Fruit fly (Drosophila melanogaster) whole organism, wandering third instar larva: ENCODE data around the gene CycD.
A peak's percentile ranks its signal among the peaks of the same experiment; 100 is the strongest.

ENCODE experiments used
- Abd-B ChIP-seq: fragments of >200 bp; optimal IDR thresholded peaks from 2 replicates; lab custom pipeline; 2017; ENCODE audit warnings: missing biosample characterization, missing genetic modification characterization
- CG32264 ChIP-seq: fragments of 200-800 bp; sonication (Bioruptor generic); optimal IDR thresholded peaks from 2 replicates; lab custom pipeline; 2016; ENCODE audit warnings: missing biosample characterization, missing genetic modification characterization
- CG9705 ChIP-seq: fragments of 200-800 bp; sonication (Bioruptor generic); optimal IDR thresholded peaks from 2 replicates; lab custom pipeline; 2018; ENCODE audit warnings: missing biosample characterization, mild to moderate bottlenecking, missing genetic modification characterization
- CrebA ChIP-seq: fragments of 200-800 bp; sonication (Bioruptor generic); optimal IDR thresholded peaks from 2 replicates; lab custom pipeline; 2016; ENCODE audit warnings: missing biosample characterization, mild to moderate bottlenecking, missing genetic modification characterization, borderline replicate concordance
- Dfd ChIP-seq: fragments of >200 bp; optimal IDR thresholded peaks from 2 replicates; lab custom pipeline; 2017; ENCODE audit warnings: missing biosample characterization, missing genetic modification characterization
- Dif ChIP-seq: fragments of 200-275, 200-300 bp; sonication (Bioruptor generic); optimal IDR thresholded peaks from 2 replicates; lab custom pipeline; 2018; ENCODE audit warnings: missing biosample characterization, missing genetic modification characterization; ENCODE audit not compliant: partially characterized antibody
- HLH106 ChIP-seq: fragments of 200-800 bp; optimal IDR thresholded peaks from 3 replicates; lab custom pipeline; 2019; ENCODE audit warnings: missing biosample characterization, mild to moderate bottlenecking, missing genetic modification characterization, moderate library complexity
- Hnf4 ChIP-seq: fragments of 200-800 bp; sonication (Bioruptor generic); optimal IDR thresholded peaks from 2 replicates; lab custom pipeline; 2016; ENCODE audit warnings: missing biosample characterization, mild to moderate bottlenecking, missing genetic modification characterization
- Hr78 ChIP-seq: fragments of >200 bp; optimal IDR thresholded peaks from 2 replicates; lab custom pipeline; 2017; ENCODE audit warnings: missing biosample characterization, missing genetic modification characterization
- Hr83 ChIP-seq: fragments of 200-300 bp; sonication (Bioruptor generic); optimal IDR thresholded peaks from 2 replicates; lab custom pipeline; 2016; ENCODE audit warnings: missing biosample characterization, mild to moderate bottlenecking, missing genetic modification characterization, moderate library complexity; ENCODE audit not compliant: poor library complexity, severe bottlenecking
- Mio ChIP-seq: sonication (Bioruptor generic); optimal IDR thresholded peaks from 2 replicates; lab custom pipeline; 2016; ENCODE audit warnings: missing biosample characterization, missing genetic modification characterization
- Myc ChIP-seq: fragments of >200 bp; optimal IDR thresholded peaks from 2 replicates; lab custom pipeline; 2017
- N ChIP-seq: fragments of >200 bp; optimal IDR thresholded peaks from 2 replicates; lab custom pipeline; 2018; ENCODE audit warnings: missing biosample characterization, missing external identifiers, missing genetic modification characterization
- OdsH ChIP-seq: fragments of 200-800 bp; sonication (Bioruptor generic); optimal IDR thresholded peaks from 2 replicates; lab custom pipeline; 2016; ENCODE audit warnings: missing biosample characterization, mild to moderate bottlenecking, missing genetic modification characterization
- Rel ChIP-seq, 2 experiments: fragments of 200-800 bp; sonication (Bioruptor generic) in 1 of 2; optimal IDR thresholded peaks; 2 replicates in 1 of 2; 3 replicates in 1 of 2; lab custom pipeline; 2016 to 2019; ENCODE audit warnings: mild to moderate bottlenecking in 2 of 2, missing biosample characterization in 2 of 2, missing genetic modification characterization in 2 of 2, moderate library complexity in 1 of 2
- Sp1 ChIP-seq: fragments of 200-800 bp; sonication (Bioruptor generic); optimal IDR thresholded peaks from 3 replicates; lab custom pipeline; 2019; ENCODE audit warnings: missing biosample characterization, mild to moderate bottlenecking, missing genetic modification characterization, moderate library complexity
- Vsx2 ChIP-seq: fragments of 200-300, 225-300 bp; sonication (Bioruptor generic); optimal IDR thresholded peaks from 2 replicates; lab custom pipeline; 2018; ENCODE audit warnings: missing biosample characterization, missing genetic modification characterization; ENCODE audit not compliant: partially characterized antibody
- dl ChIP-seq, 2 experiments: fragments of 175-275, 200-275 bp in 1 of 2; fragments of 200-275 bp in 1 of 2; sonication (Bioruptor generic); optimal IDR thresholded peaks; lab custom pipeline; 2018; ENCODE audit warnings: mild to moderate bottlenecking in 2 of 2, missing biosample characterization in 2 of 2, missing genetic modification characterization in 2 of 2, moderate library complexity in 2 of 2; ENCODE audit not compliant: partially characterized antibody in 2 of 2, insufficient read depth in 1 of 2
- dmrt93B ChIP-seq: fragments of 200-800 bp; sonication (Bioruptor generic); optimal IDR thresholded peaks from 2 replicates; lab custom pipeline; 2018; ENCODE audit warnings: missing biosample characterization, mild to moderate bottlenecking, missing genetic modification characterization
- ey ChIP-seq: fragments of 200-800 bp; sonication (Bioruptor generic); optimal IDR thresholded peaks from 2 replicates; lab custom pipeline; 2016; ENCODE audit warnings: missing biosample characterization, missing genetic modification characterization
- fru ChIP-seq: fragments of 200-800 bp; sonication (Bioruptor generic); optimal IDR thresholded peaks from 3 replicates; lab custom pipeline; 2016; ENCODE audit warnings: missing biosample characterization, mild to moderate bottlenecking, missing genetic modification characterization
- h ChIP-seq: fragments of 200-800 bp; sonication (Bioruptor generic); optimal IDR thresholded peaks from 3 replicates; lab custom pipeline; 2016; ENCODE audit warnings: missing biosample characterization, mild to moderate bottlenecking, missing genetic modification characterization
- jim ChIP-seq: fragments of 175-275, 200-325 bp; sonication (Bioruptor generic); optimal IDR thresholded peaks from 2 replicates; lab custom pipeline; 2016; ENCODE audit warnings: missing biosample characterization, mild to moderate bottlenecking, missing genetic modification characterization
- pan ChIP-seq: fragments of >200 bp; optimal IDR thresholded peaks from 2 replicates; lab custom pipeline; 2017
- psq ChIP-seq: fragments of 200-800 bp; sonication (Bioruptor generic); optimal IDR thresholded peaks from 3 replicates; lab custom pipeline; 2017; ENCODE audit warnings: missing biosample characterization, mild to moderate bottlenecking, missing genetic modification characterization, moderate library complexity
- sage ChIP-seq: fragments of 200-800 bp; sonication (Bioruptor generic); optimal IDR thresholded peaks from 2 replicates; lab custom pipeline; 2016; ENCODE audit warnings: missing biosample characterization, mild to moderate bottlenecking, missing genetic modification characterization
- tai ChIP-seq: sonication (Bioruptor generic); optimal IDR thresholded peaks from 2 replicates; lab custom pipeline; 2016; ENCODE audit warnings: missing biosample characterization, missing genetic modification characterization
- woc ChIP-seq: sonication (Bioruptor generic); optimal IDR thresholded peaks from 2 replicates; lab custom pipeline; 2016; ENCODE audit warnings: missing biosample characterization, mild to moderate bottlenecking, missing genetic modification characterization

CycD gene

DNA sequence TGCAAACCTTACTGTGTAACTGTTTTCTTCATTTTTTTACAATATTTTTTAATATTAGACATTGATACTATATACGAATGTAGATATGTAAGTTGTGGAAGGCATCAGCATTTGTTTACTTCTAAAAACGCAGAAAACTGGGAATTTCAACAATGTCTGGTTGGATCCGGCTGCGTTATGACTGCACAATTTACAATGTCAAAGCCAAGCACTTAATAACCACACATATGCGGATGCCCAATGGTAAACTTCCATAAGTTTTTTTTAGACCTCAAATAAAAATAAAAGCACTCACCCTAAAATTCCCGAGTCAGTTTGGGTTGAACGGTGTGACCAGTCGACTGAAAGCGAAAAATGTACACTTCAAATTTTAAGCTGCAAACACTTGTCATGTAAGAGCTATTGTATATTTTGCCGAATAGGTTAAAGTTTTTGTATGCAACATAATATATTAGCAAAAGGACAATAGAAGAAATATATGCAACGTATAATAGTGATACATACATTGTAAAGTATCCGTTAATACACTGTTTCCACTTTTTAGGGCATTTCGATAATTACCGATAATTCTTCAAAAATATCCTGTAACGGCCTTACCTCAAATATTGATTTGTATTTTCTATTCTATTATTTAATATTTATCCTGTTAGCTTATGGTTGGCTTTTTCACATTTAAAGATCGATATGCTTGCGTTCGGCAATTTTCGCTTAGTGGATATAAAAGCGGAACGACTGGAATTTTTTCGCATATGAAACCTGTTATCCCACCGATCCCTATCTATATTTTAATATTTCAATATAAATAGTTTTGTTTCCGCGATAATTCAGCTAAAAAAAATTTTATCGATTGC is 30.9 kb upstream of the CycD start, which contains the start of gene Stim:
TSS of gene Stim (minus strand) at position 347 of the 851 bp plus-strand sequence.
- TF ChIP-seq N (peak; percentile 67), CrebA (no peak), HLH106 (tag; lab: Kevin White, UChicago) (no peak), jim (GFP tag; lab: Kevin White, UChicago) (no peak), Dif (GFP tag; lab: Kevin White, UChicago) (no peak), Rel (GFP tag; optimal IDR thresholded peaks at IDR 0.05; lab: Kevin White, UChicago) (no peak), Rel (tag; optimal IDR thresholded peaks at IDR 0.05; lab: Kevin White, UChicago) (peak; percentile 86), Mio (GFP tag; lab: Kevin White, UChicago) (no peak), CG9705 (GFP tag; lab: Kevin White, UChicago) (no peak), psq (no peak), pan (lab: Kevin White, UChicago) (no peak), Myc (lab: Kevin White, UChicago) (no peak), h (GFP tag; lab: Kevin White, UChicago) (no peak), dmrt93B (no peak), dl (GFP tag; optimal IDR thresholded peaks at IDR 0.05; lab: Kevin White, UChicago; ENCODE audit: insufficient read depth in 1 of 2, partially characterized antibody in 2 of 2) (no peak), Hr83 (GFP tag; lab: Kevin White, UChicago) (no peak), Abd-B (GFP tag; lab: Kevin White, UChicago) (no peak), ey (GFP tag; lab: Kevin White, UChicago) (no peak), tai (no peak)
- TF ChIP-seq, all 38 proteins: peak for 2

DNA sequence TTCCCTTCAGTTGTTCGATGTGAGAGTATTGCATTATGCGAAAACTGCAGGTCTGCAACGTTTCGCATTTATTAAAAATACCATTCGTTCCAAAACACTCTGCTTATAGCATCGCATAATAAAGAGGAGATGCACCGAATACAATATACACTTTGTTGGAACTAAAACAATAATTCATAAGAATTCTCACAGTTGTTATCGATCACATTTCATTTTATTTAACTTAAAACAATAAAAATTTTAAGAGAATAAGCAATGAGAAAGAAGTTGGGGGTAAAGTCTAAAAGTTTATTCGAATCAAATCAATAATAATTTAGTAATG is 24.7 kb upstream of the CycD start:
- TF ChIP-seq woc (peak; percentile 6), Mio (GFP tag; lab: Kevin White, UChicago) (no peak), Sp1 (no peak), Rel (GFP tag; optimal IDR thresholded peaks at IDR 0.05; lab: Kevin White, UChicago) (no peak), Rel (tag; optimal IDR thresholded peaks at IDR 0.05; lab: Kevin White, UChicago) (no peak), CG32264 (GFP tag; lab: Kevin White, UChicago) (no peak), HLH106 (tag; lab: Kevin White, UChicago) (no peak), Abd-B (GFP tag; lab: Kevin White, UChicago) (no peak)

DNA sequence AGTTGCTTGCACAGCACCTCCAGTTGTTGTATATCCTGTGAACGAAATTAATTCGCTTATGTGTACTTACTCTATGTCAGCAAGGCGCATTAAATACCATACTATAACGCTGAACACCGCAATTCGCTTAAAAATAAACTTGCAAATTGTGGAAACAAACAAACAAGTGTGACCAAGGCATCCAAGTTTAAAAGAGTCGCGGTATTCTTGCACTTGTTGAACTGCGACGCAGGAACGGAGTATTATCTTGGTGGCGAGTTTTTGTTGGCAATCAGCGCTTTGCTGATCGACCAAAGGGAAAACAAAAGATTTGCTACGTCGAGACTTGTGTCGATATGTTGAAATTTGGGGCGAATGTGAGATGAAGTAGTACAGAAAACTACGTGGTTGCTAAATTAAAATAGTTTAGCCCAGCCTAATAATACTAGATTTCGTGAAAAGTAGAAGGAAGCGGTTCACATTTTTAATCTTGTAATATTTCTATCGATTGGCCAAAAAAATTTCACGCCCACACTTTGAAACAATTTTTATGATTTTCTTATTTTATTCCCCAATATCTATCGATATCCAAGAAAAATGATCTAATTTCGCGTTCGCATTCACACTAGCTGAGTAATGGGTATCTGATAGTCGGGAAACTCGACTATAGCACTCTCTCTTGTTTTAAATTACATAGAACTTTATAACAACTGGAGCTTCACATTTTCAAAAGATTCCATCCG is 24.2 kb upstream of the CycD start, which contains the start of gene Ranbp16:
TSS of gene Ranbp16 (minus strand) at position 364 of the 722 bp plus-strand sequence.
- TF ChIP-seq Hr78 (GFP tag; lab: Kevin White, UChicago) (peak; percentile 79), jim (GFP tag; lab: Kevin White, UChicago) (no peak), N (peak; percentile 90), ey (GFP tag; lab: Kevin White, UChicago) (no peak), CrebA (no peak), woc (peak; percentile 36), Dif (GFP tag; lab: Kevin White, UChicago) (no peak), CG9705 (GFP tag; lab: Kevin White, UChicago) (no peak)

DNA sequence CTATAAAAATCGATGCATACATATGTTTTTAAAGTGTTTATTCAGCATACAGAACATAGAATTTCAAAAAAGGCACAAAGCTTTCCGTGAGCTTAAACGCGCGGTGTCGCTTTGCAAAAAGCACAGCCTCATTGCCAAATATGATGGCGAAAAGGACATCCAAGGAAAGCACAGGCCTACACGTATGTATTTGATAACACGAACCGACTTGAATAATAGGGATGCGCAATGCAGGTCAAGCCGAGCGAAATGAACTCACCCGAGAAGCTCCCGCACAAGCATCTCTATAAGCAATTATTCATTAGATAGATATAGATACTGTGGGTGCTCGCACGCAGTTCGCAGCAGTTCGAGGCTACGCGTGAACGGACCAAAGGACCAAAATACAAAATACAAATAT is 15.3 kb upstream of the CycD start, which contains the start of gene Lcch3:
TSS of gene Lcch3 (plus strand) at position 301 of the 400 bp plus-strand sequence.
- TF ChIP-seq Hnf4, result no peak
- no peak for TF ChIP-seq dl (GFP tag; optimal IDR thresholded peaks at IDR 0.05; lab: Kevin White, UChicago; ENCODE audit: insufficient read depth in 1 of 2, partially characterized antibody in 2 of 2)
- no peak for TF ChIP-seq CrebA
- TF ChIP-seq OdsH (GFP tag; lab: Kevin White, UChicago), result no peak
- no peak for TF ChIP-seq Vsx2 (GFP tag; lab: Kevin White, UChicago)
- TF ChIP-seq N, result no peak
- no peak for TF ChIP-seq Mio (GFP tag; lab: Kevin White, UChicago)
- TF ChIP-seq Dfd (GFP tag; lab: Kevin White, UChicago), result no peak
- no peak for TF ChIP-seq ey (GFP tag; lab: Kevin White, UChicago)
- no peak for TF ChIP-seq fru (GFP tag; lab: Kevin White, UChicago)
- TF ChIP-seq h (GFP tag; lab: Kevin White, UChicago), result no peak
- TF ChIP-seq Myc (lab: Kevin White, UChicago), result no peak
- no peak for TF ChIP-seq Hr78 (GFP tag; lab: Kevin White, UChicago)
- no peak for TF ChIP-seq woc
- no peak for TF ChIP-seq sage (GFP tag; lab: Kevin White, UChicago)
- TF ChIP-seq Rel (GFP tag; optimal IDR thresholded peaks at IDR 0.05; lab: Kevin White, UChicago), result no peak
- TF ChIP-seq Rel (tag; optimal IDR thresholded peaks at IDR 0.05; lab: Kevin White, UChicago), result no peak
- TF ChIP-seq HLH106 (tag; lab: Kevin White, UChicago), result no peak
- no peak for TF ChIP-seq Abd-B (GFP tag; lab: Kevin White, UChicago)
- TF ChIP-seq pan (lab: Kevin White, UChicago), result no peak
